Fruit fly (Drosophila melanogaster) whole organism: ENCODE data around the gene TwdlS.

Source experiments
- CG8478 ChIP-seq: fragments of >200 bp; optimal IDR thresholded peaks from 2 replicates; lab custom pipeline; 2018; ENCODE audit warnings: inconsistent platforms
- Dll ChIP-seq: fragments of >200 bp; optimal IDR thresholded peaks from 2 replicates; lab custom pipeline; 2017
- EcR ChIP-seq, 2 experiments: fragments of >200 bp; optimal IDR thresholded peaks; 2 replicates each; lab custom pipeline; 2017; ENCODE audit warnings: missing biosample characterization in 2 of 2, missing genetic modification characterization in 2 of 2, missing genetic modification reagents in 2 of 2
- pan ChIP-seq: fragments of >200 bp; optimal IDR thresholded peaks from 2 replicates; lab custom pipeline; 2017
- psq ChIP-seq: fragments of >200 bp; optimal IDR thresholded peaks from 2 replicates; lab custom pipeline; 2017
- usp ChIP-seq: fragments of >200 bp; optimal IDR thresholded peaks from 2 replicates; lab custom pipeline; 2017; ENCODE audit warnings: missing biosample characterization, missing genetic modification characterization, mixed read lengths

- TF ChIP-seq psq (lab: Kevin White, UChicago) (no peak), pan (no peak), usp (GFP tag; lab: Kevin White, UChicago) (no peak), EcR (GFP tag; optimal IDR thresholded peaks at IDR 0.05; lab: Kevin White, UChicago) (no peak), Dll (lab: Kevin White, UChicago) (no peak), CG8478 (lab: Kevin White, UChicago) (no peak)
Observed at dm6 chr3R:26623493-26623956, 13.0 kb upstream of the TwdlS start, which contains the start of gene TwdlB.
